Fruit fly (Drosophila melanogaster) whole organism, embryonic: ENCODE data around the gene Spn27A.

Experiments used
- CG10274 ChIP-seq: fragments of 200-800 bp; sonication (Bioruptor generic); optimal IDR thresholded peaks from 3 replicates; lab custom pipeline; 2017; ENCODE audit warnings: missing biosample characterization, mild to moderate bottlenecking, missing genetic modification characterization
- CG10366 ChIP-seq: fragments of 200-800 bp; sonication (Bioruptor generic); IDR thresholded peaks from 2 replicates; pipeline ENCODE4 v1.3.6; 2022; ENCODE audit warnings: missing biosample characterization, missing genetic modification characterization
- CG10654 ChIP-seq: fragments of 200-800 bp; sonication (Bioruptor generic); optimal IDR thresholded peaks from 2 replicates; lab custom pipeline; 2016; ENCODE audit warnings: missing biosample characterization, missing genetic modification characterization
- CG11504 ChIP-seq: fragments of 200-800 bp; sonication (Bioruptor generic); optimal IDR thresholded peaks from 3 replicates; lab custom pipeline; 2019; ENCODE audit warnings: missing biosample characterization, mild to moderate bottlenecking, missing genetic modification characterization, moderate library complexity
- CG12071 ChIP-seq: fragments of 200-800 bp; sonication (Bioruptor generic); optimal IDR thresholded peaks from 3 replicates; lab custom pipeline; 2018; ENCODE audit warnings: missing biosample characterization, mild to moderate bottlenecking, missing genetic modification characterization
- CG13424 ChIP-seq: fragments of 200-800 bp; sonication (Bioruptor generic); optimal IDR thresholded peaks from 2 replicates; lab custom pipeline; 2019; ENCODE audit warnings: missing biosample characterization, mild to moderate bottlenecking, missing genetic modification characterization, moderate library complexity
- CG15011 ChIP-seq: fragments of 200-800 bp; sonication (Bioruptor generic); optimal IDR thresholded peaks from 3 replicates; lab custom pipeline; 2018; ENCODE audit warnings: missing biosample characterization, mild to moderate bottlenecking, missing genetic modification characterization
- CG1529 ChIP-seq: fragments of 200-800 bp; sonication (Bioruptor generic); optimal IDR thresholded peaks from 3 replicates; lab custom pipeline; 2018; ENCODE audit warnings: missing biosample characterization, missing genetic modification characterization
- CG15514 ChIP-seq: fragments of 200-800 bp; sonication (Bioruptor generic); optimal IDR thresholded peaks from 3 replicates; lab custom pipeline; 2017; ENCODE audit warnings: missing biosample characterization, missing genetic modification characterization, mild to moderate bottlenecking, moderate library complexity, missing genetic modification reagents
- CG15696 ChIP-seq: fragments of 200-800 bp; sonication (Bioruptor generic); optimal IDR thresholded peaks from 2 replicates; lab custom pipeline; 2019; ENCODE audit warnings: missing biosample characterization, mild to moderate bottlenecking, missing genetic modification characterization, moderate library complexity
- CG1647 ChIP-seq: fragments of 200-800 bp; sonication (Bioruptor generic); optimal IDR thresholded peaks from 3 replicates; lab custom pipeline; 2016; ENCODE audit warnings: missing biosample characterization, missing genetic modification characterization
- CG18262 ChIP-seq: fragments of 200-800 bp; optimal IDR thresholded peaks from 3 replicates; lab custom pipeline; 2019; ENCODE audit warnings: missing biosample characterization, mild to moderate bottlenecking, missing genetic modification characterization, moderate library complexity
- CG18619 ChIP-seq: fragments of 200-800 bp; sonication (Bioruptor generic); optimal IDR thresholded peaks from 3 replicates; lab custom pipeline; 2017; ENCODE audit warnings: missing biosample characterization, mild to moderate bottlenecking, missing genetic modification characterization
- CG2875 ChIP-seq: fragments of 200-800 bp; sonication (Bioruptor generic); optimal IDR thresholded peaks from 2 replicates; lab custom pipeline; 2017; ENCODE audit warnings: missing biosample characterization, mild to moderate bottlenecking, missing genetic modification characterization, missing genetic modification reagents
- CG30020 ChIP-seq: fragments of 200-800 bp; optimal IDR thresholded peaks from 2 replicates; lab custom pipeline; 2019; ENCODE audit warnings: missing biosample characterization, mild to moderate bottlenecking, missing genetic modification characterization, moderate library complexity
- CG32532 ChIP-seq: fragments of 200-800 bp; sonication (Bioruptor generic); IDR thresholded peaks from 2 replicates; pipeline ENCODE4 v1.3.6; 2022; ENCODE audit warnings: missing biosample characterization, missing genetic modification characterization
- CG3847 ChIP-seq: fragments of 200-800 bp; sonication (Bioruptor generic); IDR thresholded peaks from 2 replicates; pipeline ENCODE4 v1.3.6; 2022; ENCODE audit warnings: missing biosample characterization, missing genetic modification characterization
- CG4404 ChIP-seq: fragments of 200-800 bp; sonication (Bioruptor generic); IDR thresholded peaks from 2 replicates; pipeline ENCODE4 v1.3.6; 2022; ENCODE audit warnings: missing biosample characterization, missing genetic modification characterization
- CG5180 ChIP-seq: fragments of 200-800 bp; sonication (Bioruptor generic); optimal IDR thresholded peaks from 3 replicates; lab custom pipeline; 2017; ENCODE audit warnings: missing biosample characterization, missing genetic modification characterization, mild to moderate bottlenecking, moderate library complexity, missing genetic modification reagents
- CG6254 ChIP-seq: fragments of 200-800 bp; sonication (Bioruptor generic); optimal IDR thresholded peaks from 3 replicates; lab custom pipeline; 2017; ENCODE audit warnings: mild to moderate bottlenecking, missing biosample characterization, missing genetic modification reagents, missing genetic modification characterization
- CG6654 ChIP-seq: fragments of 200-800 bp; sonication (Bioruptor generic); optimal IDR thresholded peaks from 2 replicates; lab custom pipeline; 2017; ENCODE audit warnings: missing biosample characterization, mild to moderate bottlenecking, missing genetic modification characterization
- CG8359 ChIP-seq: fragments of 200-800 bp; sonication (Bioruptor generic); optimal IDR thresholded peaks from 2 replicates; lab custom pipeline; 2017; ENCODE audit warnings: missing biosample characterization, mild to moderate bottlenecking, missing genetic modification characterization, borderline replicate concordance
- CG9876 ChIP-seq: fragments of 200-800 bp; sonication (Bioruptor generic); optimal IDR thresholded peaks from 2 replicates; lab custom pipeline; 2016; ENCODE audit warnings: missing biosample characterization, missing genetic modification characterization
- Dll ChIP-seq: fragments of 200-800 bp; sonication (Bioruptor generic); IDR thresholded peaks from 4 replicates; pipeline ENCODE4 v1.3.6; 2022; ENCODE audit warnings: missing biosample characterization, missing genetic modification characterization; ENCODE audit not compliant: partially characterized antibody
- Ets65A ChIP-seq: fragments of 200-800 bp; sonication (Bioruptor generic); peaks from one replicate; lab custom pipeline; 2016; ENCODE audit warnings: missing biosample characterization, missing genetic modification characterization
- Ets97D ChIP-seq: fragments of 200-800 bp; sonication (Bioruptor generic); optimal IDR thresholded peaks from 3 replicates; lab custom pipeline; 2016; ENCODE audit warnings: missing biosample characterization, missing genetic modification characterization
- Fer1 ChIP-seq: fragments of 200-800 bp; sonication (Bioruptor generic); optimal IDR thresholded peaks from 2 replicates; lab custom pipeline; 2017; ENCODE audit warnings: missing biosample characterization, mild to moderate bottlenecking, missing genetic modification characterization
- Fer2 ChIP-seq: fragments of 200-800 bp; sonication (Bioruptor generic); optimal IDR thresholded peaks from 2 replicates; lab custom pipeline; 2018; ENCODE audit warnings: missing biosample characterization, mild to moderate bottlenecking, missing genetic modification characterization, moderate library complexity
- HmgD ChIP-seq: fragments of 200-800 bp; sonication (Bioruptor generic); optimal IDR thresholded peaks from 3 replicates; lab custom pipeline; 2016; ENCODE audit warnings: missing biosample characterization, missing genetic modification characterization
- Hr78 ChIP-seq, 2 experiments: fragments of 200-800 bp in 1 of 2; fragments of >200 bp in 1 of 2; sonication (Bioruptor generic) in 1 of 2; optimal IDR thresholded peaks; 2 replicates each; lab custom pipeline; 2017 to 2019; ENCODE audit warnings: missing biosample characterization in 2 of 2, missing genetic modification characterization in 2 of 2, mild to moderate bottlenecking in 1 of 2, moderate library complexity in 1 of 2
- Med ChIP-seq: fragments of 200-800 bp; sonication (Bioruptor generic); peaks from one replicate; lab custom pipeline; 2016; ENCODE audit warnings: missing biosample characterization, missing genetic modification characterization, mild to moderate bottlenecking, inconsistent platforms, moderate library complexity
- Nf-YA ChIP-seq: fragments of 200-800 bp; sonication (Bioruptor generic); IDR thresholded peaks from 2 replicates; pipeline ENCODE4 v1.3.6; 2022; ENCODE audit warnings: missing biosample characterization, missing genetic modification characterization
- Rfx ChIP-seq: fragments of 200-800 bp; sonication (Bioruptor generic); IDR thresholded peaks from 2 replicates; pipeline ENCODE4 v1.3.6; 2022; ENCODE audit warnings: missing biosample characterization, missing genetic modification characterization
- Side ChIP-seq: fragments of 200-800 bp; sonication (Bioruptor generic); optimal IDR thresholded peaks from 2 replicates; lab custom pipeline; 2016; ENCODE audit warnings: missing biosample characterization, missing genetic modification characterization
- Sin3A ChIP-seq: fragments of >200 bp; optimal IDR thresholded peaks from 2 replicates; lab custom pipeline; 2018
- az2 ChIP-seq: fragments of 200-800 bp; sonication (Bioruptor generic); optimal IDR thresholded peaks from 3 replicates; lab custom pipeline; 2016; ENCODE audit warnings: missing biosample characterization, missing genetic modification characterization
- chinmo ChIP-seq: fragments of 200-800 bp; sonication (Bioruptor generic); IDR thresholded peaks from 4 replicates; pipeline ENCODE4 v1.3.6; 2022; ENCODE audit warnings: missing biosample characterization, missing genetic modification characterization; ENCODE audit not compliant: partially characterized antibody
- chn ChIP-seq: fragments of 200-800 bp; sonication (Bioruptor generic); optimal IDR thresholded peaks from 2 replicates; lab custom pipeline; 2016; ENCODE audit warnings: missing biosample characterization, missing genetic modification characterization
- en ChIP-seq: fragments of 200-800 bp; sonication (Bioruptor generic); optimal IDR thresholded peaks from 2 replicates; lab custom pipeline; 2016; ENCODE audit warnings: missing biosample characterization, missing genetic modification characterization
- esg ChIP-seq: fragments of 200-800 bp; sonication (Bioruptor generic); conservative IDR thresholded peaks from 2 replicates; pipeline ENCODE4 v1.3.6; 2022; ENCODE audit warnings: missing biosample characterization, missing genetic modification characterization
- fd64A ChIP-seq: fragments of 200-800 bp; sonication (Bioruptor generic); optimal IDR thresholded peaks from 3 replicates; lab custom pipeline; 2018; ENCODE audit warnings: missing biosample characterization, mild to moderate bottlenecking, missing genetic modification characterization
- ken ChIP-seq: fragments of 200-800 bp; sonication (Bioruptor generic); IDR thresholded peaks from 3 replicates; pipeline ENCODE4 v1.3.6; 2022; ENCODE audit warnings: missing biosample characterization, missing genetic modification characterization
- mam ChIP-seq: fragments of 200-800 bp; sonication (Bioruptor generic); optimal IDR thresholded peaks from 3 replicates; lab custom pipeline; 2016; ENCODE audit warnings: missing biosample characterization, missing genetic modification characterization
- odd ChIP-seq: fragments of 200-800 bp; sonication (Bioruptor generic); optimal IDR thresholded peaks from 2 replicates; lab custom pipeline; 2017; ENCODE audit warnings: missing biosample characterization, mild to moderate bottlenecking, missing genetic modification characterization
- otp ChIP-seq: fragments of 200-800 bp; sonication (Bioruptor generic); IDR thresholded peaks from 3 replicates; pipeline ENCODE4, ENCODE4 v1.3.6; 2022; ENCODE audit warnings: missing biosample characterization, missing genetic modification characterization
- pho ChIP-seq: fragments of 200-800 bp; sonication (Bioruptor generic); optimal IDR thresholded peaks from 2 replicates; lab custom pipeline; 2016; ENCODE audit warnings: missing biosample characterization, missing genetic modification characterization
- pita ChIP-seq: fragments of 200-800 bp; sonication (Bioruptor generic); optimal IDR thresholded peaks from 2 replicates; lab custom pipeline; 2017; ENCODE audit warnings: missing biosample characterization, mild to moderate bottlenecking, missing genetic modification characterization
- pum ChIP-seq: fragments of 200-800 bp; sonication (Bioruptor generic); optimal IDR thresholded peaks from 2 replicates; lab custom pipeline; 2016; ENCODE audit warnings: missing biosample characterization, missing genetic modification characterization
- row ChIP-seq: fragments of 200-800 bp; sonication (Bioruptor generic); IDR thresholded peaks from 3 replicates; pipeline ENCODE4 v1.3.6; 2022; ENCODE audit warnings: missing biosample characterization, missing genetic modification characterization
- tll ChIP-seq, 2 experiments: fragments of 200-800 bp in 1 of 2; fragments of >200 bp in 1 of 2; sonication (Bioruptor generic) in 1 of 2; optimal IDR thresholded peaks; 2 replicates each; lab custom pipeline; 2017 to 2019; ENCODE audit warnings: missing biosample characterization in 2 of 2, missing genetic modification characterization in 2 of 2, mild to moderate bottlenecking in 1 of 2, moderate library complexity in 1 of 2
- trem ChIP-seq: fragments of 200-800 bp; optimal IDR thresholded peaks from 3 replicates; lab custom pipeline; 2019; ENCODE audit warnings: missing biosample characterization, mild to moderate bottlenecking, missing genetic modification characterization, moderate library complexity

The Spn27A gene

DNA sequence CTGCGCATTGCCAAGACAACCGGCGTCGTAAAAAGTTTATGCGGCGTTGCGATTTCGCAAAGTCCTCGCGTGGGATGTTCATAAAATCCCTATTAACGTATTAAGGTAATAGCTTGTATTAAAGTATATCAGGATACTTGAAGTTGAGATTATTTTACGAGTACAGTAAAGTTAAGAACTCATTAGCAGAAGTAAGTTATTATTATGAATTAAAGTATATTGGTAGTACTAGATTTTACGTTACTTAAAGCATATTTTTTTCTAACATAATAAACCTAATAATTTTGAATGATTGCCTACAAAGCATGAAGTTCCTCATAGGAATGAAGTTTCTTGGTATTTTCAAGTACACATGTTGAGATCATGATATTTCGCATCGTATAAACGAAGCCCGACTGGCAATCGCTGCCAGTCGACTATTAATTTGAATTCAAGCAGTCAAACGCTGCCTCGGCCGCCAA lies 20.7 kb upstream of the Spn27A start (continued):
- TF ChIP-seq CG1529 (GFP tag; lab: Kevin White, UChicago) (no peak), chn (GFP tag; lab: Kevin White, UChicago) (no peak), CG15696 (tag; lab: Kevin White, UChicago) (peak; percentile 26), Dll (GFP tag; lab: Robert Waterston, UW) (no peak), CG1647 (no peak), pho (GFP tag; lab: Kevin White, UChicago) (no peak), otp (GFP tag; lab: Robert Waterston, UW) (no peak), CG18262 (tag; lab: Kevin White, UChicago) (peak; percentile 85), Ets65A (GFP tag; lab: Kevin White, UChicago) (peak; percentile 60), CG30020 (peak; percentile 44), Side (GFP tag; lab: Kevin White, UChicago) (peak; percentile 2), tll (GFP tag; optimal IDR thresholded peaks at IDR 0.05; lab: Kevin White, UChicago) (no peak), Med (GFP tag; lab: Kevin White, UChicago) (peak; percentile 53), odd (GFP tag; lab: Kevin White, UChicago) (peak; percentile 50), esg (GFP tag; lab: Robert Waterston, UW) (no peak), CG3847 (GFP tag; lab: Robert Waterston, UW) (no peak), CG5180 (no peak), Ets97D (GFP tag; lab: Kevin White, UChicago) (no peak), CG4404 (no peak), CG10654 (GFP tag; lab: Kevin White, UChicago) (no peak), fd64A (GFP tag; lab: Kevin White, UChicago) (peak; percentile 14), CG10274 (GFP tag; lab: Kevin White, UChicago) (no peak), CG15011 (GFP tag; lab: Kevin White, UChicago) (peak; percentile 19), az2 (GFP tag; lab: Kevin White, UChicago) (peak; percentile 37), trem (tag; lab: Kevin White, UChicago) (peak; percentile 36), Fer2 (tag; lab: Kevin White, UChicago) (no peak), CG9876 (GFP tag; lab: Kevin White, UChicago) (no peak), Fer1 (no peak), CG32532 (0 out of 2 replicates have a peak, but pooled peaks have one; percentile 33), Hr78 (GFP tag; optimal IDR thresholded peaks at IDR 0.05; lab: Kevin White, UChicago) (peak in 1 of 2 experiments; percentile 22), en (GFP tag; lab: Kevin White, UChicago) (no peak), CG8359 (GFP tag; lab: Kevin White, UChicago) (no peak), CG15514 (GFP tag; lab: Kevin White, UChicago) (no peak), CG12071 (GFP tag; lab: Kevin White, UChicago) (no peak), CG6654 (GFP tag; lab: Kevin White, UChicago) (no peak), pum (GFP tag; lab: Kevin White, UChicago) (no peak), HmgD (GFP tag; lab: Kevin White, UChicago) (no peak), Rfx (GFP tag; lab: Robert Waterston, UW) (no peak), CG11504 (tag; lab: Kevin White, UChicago) (peak; percentile 78), CG18619 (GFP tag; lab: Kevin White, UChicago) (peak; percentile 45), row (peak; percentile 55), pita (GFP tag; lab: Kevin White, UChicago) (no peak), ken (GFP tag; lab: Robert Waterston, UW) (no peak; the same call in 2 of the 3 replicates), mam (GFP tag; lab: Kevin White, UChicago) (no peak), chinmo (GFP tag; lab: Robert Waterston, UW) (no peak), CG6254 (GFP tag; lab: Kevin White, UChicago) (peak; percentile 31), Sin3A (no peak), CG2875 (GFP tag; lab: Kevin White, UChicago) (peak; percentile 50), CG10366 (GFP tag; lab: Robert Waterston, UW) (no peak; the same call in 1 of the 2 replicates), Nf-YA (GFP tag; lab: Robert Waterston, UW) (no peak), CG13424 (tag; lab: Kevin White, UChicago) (peak; percentile 75)
